Fruit fly (Drosophila melanogaster) whole organism, wandering third instar larva: ENCODE results near the gene ImpE1.

Experiments used
- CG9705 ChIP-seq: fragments of 200-800 bp; sonication (Bioruptor generic); optimal IDR thresholded peaks from 2 replicates; lab custom pipeline; 2018; ENCODE audit warnings: missing biosample characterization, mild to moderate bottlenecking, missing genetic modification characterization
- CrebA ChIP-seq: fragments of 200-800 bp; sonication (Bioruptor generic); optimal IDR thresholded peaks from 2 replicates; lab custom pipeline; 2016; ENCODE audit warnings: missing biosample characterization, mild to moderate bottlenecking, missing genetic modification characterization, borderline replicate concordance
- Dif ChIP-seq: fragments of 200-275, 200-300 bp; sonication (Bioruptor generic); optimal IDR thresholded peaks from 2 replicates; lab custom pipeline; 2018; ENCODE audit warnings: missing biosample characterization, missing genetic modification characterization; ENCODE audit not compliant: partially characterized antibody
- Hnf4 ChIP-seq: fragments of 200-800 bp; sonication (Bioruptor generic); optimal IDR thresholded peaks from 2 replicates; lab custom pipeline; 2016; ENCODE audit warnings: missing biosample characterization, mild to moderate bottlenecking, missing genetic modification characterization
- Hr78 ChIP-seq: fragments of >200 bp; optimal IDR thresholded peaks from 2 replicates; lab custom pipeline; 2017; ENCODE audit warnings: missing biosample characterization, missing genetic modification characterization
- Hr83 ChIP-seq: fragments of 200-300 bp; sonication (Bioruptor generic); optimal IDR thresholded peaks from 2 replicates; lab custom pipeline; 2016; ENCODE audit warnings: missing biosample characterization, mild to moderate bottlenecking, missing genetic modification characterization, moderate library complexity; ENCODE audit not compliant: poor library complexity, severe bottlenecking
- Jra ChIP-seq: sonication (Bioruptor generic); optimal IDR thresholded peaks from 2 replicates; lab custom pipeline; 2016; ENCODE audit warnings: missing biosample characterization, missing genetic modification characterization
- Mio ChIP-seq: sonication (Bioruptor generic); optimal IDR thresholded peaks from 2 replicates; lab custom pipeline; 2016; ENCODE audit warnings: missing biosample characterization, missing genetic modification characterization
- Myc ChIP-seq: fragments of >200 bp; optimal IDR thresholded peaks from 2 replicates; lab custom pipeline; 2017
- Rel ChIP-seq, 2 experiments: fragments of 200-800 bp; sonication (Bioruptor generic) in 1 of 2; optimal IDR thresholded peaks; 2 replicates in 1 of 2; 3 replicates in 1 of 2; lab custom pipeline; 2016 to 2019; ENCODE audit warnings: mild to moderate bottlenecking in 2 of 2, missing biosample characterization in 2 of 2, missing genetic modification characterization in 2 of 2, moderate library complexity in 1 of 2
- Sp1 ChIP-seq: fragments of 200-800 bp; sonication (Bioruptor generic); optimal IDR thresholded peaks from 3 replicates; lab custom pipeline; 2019; ENCODE audit warnings: missing biosample characterization, mild to moderate bottlenecking, missing genetic modification characterization, moderate library complexity
- Vsx2 ChIP-seq: fragments of 200-300, 225-300 bp; sonication (Bioruptor generic); optimal IDR thresholded peaks from 2 replicates; lab custom pipeline; 2018; ENCODE audit warnings: missing biosample characterization, missing genetic modification characterization; ENCODE audit not compliant: partially characterized antibody
- br ChIP-seq: fragments of 200-800 bp; sonication (Bioruptor generic); optimal IDR thresholded peaks from 2 replicates; lab custom pipeline; 2016; ENCODE audit warnings: missing biosample characterization, missing genetic modification characterization
- brk ChIP-seq: fragments of 200-800 bp; sonication (Bioruptor generic); optimal IDR thresholded peaks from 2 replicates; lab custom pipeline; 2016; ENCODE audit warnings: missing biosample characterization, mild to moderate bottlenecking, missing genetic modification characterization
- dl ChIP-seq, 2 experiments: fragments of 175-275, 200-275 bp in 1 of 2; fragments of 200-275 bp in 1 of 2; sonication (Bioruptor generic); optimal IDR thresholded peaks; lab custom pipeline; 2018; ENCODE audit warnings: mild to moderate bottlenecking in 2 of 2, missing biosample characterization in 2 of 2, missing genetic modification characterization in 2 of 2, moderate library complexity in 2 of 2; ENCODE audit not compliant: partially characterized antibody in 2 of 2, insufficient read depth in 1 of 2
- ey ChIP-seq: fragments of 200-800 bp; sonication (Bioruptor generic); optimal IDR thresholded peaks from 2 replicates; lab custom pipeline; 2016; ENCODE audit warnings: missing biosample characterization, missing genetic modification characterization
- fru ChIP-seq: fragments of 200-800 bp; sonication (Bioruptor generic); optimal IDR thresholded peaks from 3 replicates; lab custom pipeline; 2016; ENCODE audit warnings: missing biosample characterization, mild to moderate bottlenecking, missing genetic modification characterization
- jim ChIP-seq: fragments of 175-275, 200-325 bp; sonication (Bioruptor generic); optimal IDR thresholded peaks from 2 replicates; lab custom pipeline; 2016; ENCODE audit warnings: missing biosample characterization, mild to moderate bottlenecking, missing genetic modification characterization
- lola ChIP-seq: fragments of >200 bp; optimal IDR thresholded peaks from 2 replicates; lab custom pipeline; 2017; ENCODE audit warnings: missing biosample characterization, missing genetic modification characterization
- pan ChIP-seq: fragments of >200 bp; optimal IDR thresholded peaks from 2 replicates; lab custom pipeline; 2017
- psq ChIP-seq: fragments of 200-800 bp; sonication (Bioruptor generic); optimal IDR thresholded peaks from 3 replicates; lab custom pipeline; 2017; ENCODE audit warnings: missing biosample characterization, mild to moderate bottlenecking, missing genetic modification characterization, moderate library complexity
- rgr ChIP-seq: fragments of 200-800 bp; sonication (Bioruptor generic); optimal IDR thresholded peaks from 3 replicates; lab custom pipeline; 2016; ENCODE audit warnings: missing biosample characterization, mild to moderate bottlenecking, missing genetic modification characterization
- sage ChIP-seq: fragments of 200-800 bp; sonication (Bioruptor generic); optimal IDR thresholded peaks from 2 replicates; lab custom pipeline; 2016; ENCODE audit warnings: missing biosample characterization, mild to moderate bottlenecking, missing genetic modification characterization
- sv ChIP-seq: fragments of 200-800 bp; sonication (Bioruptor generic); optimal IDR thresholded peaks from 3 replicates; lab custom pipeline; 2016; ENCODE audit warnings: missing biosample characterization, missing genetic modification characterization
- tai ChIP-seq: sonication (Bioruptor generic); optimal IDR thresholded peaks from 2 replicates; lab custom pipeline; 2016; ENCODE audit warnings: missing biosample characterization, missing genetic modification characterization
- usp ChIP-seq: fragments of >200 bp; optimal IDR thresholded peaks from 2 replicates; lab custom pipeline; 2017; ENCODE audit warnings: missing biosample characterization, missing genetic modification characterization

The ImpE1 gene

DNA sequence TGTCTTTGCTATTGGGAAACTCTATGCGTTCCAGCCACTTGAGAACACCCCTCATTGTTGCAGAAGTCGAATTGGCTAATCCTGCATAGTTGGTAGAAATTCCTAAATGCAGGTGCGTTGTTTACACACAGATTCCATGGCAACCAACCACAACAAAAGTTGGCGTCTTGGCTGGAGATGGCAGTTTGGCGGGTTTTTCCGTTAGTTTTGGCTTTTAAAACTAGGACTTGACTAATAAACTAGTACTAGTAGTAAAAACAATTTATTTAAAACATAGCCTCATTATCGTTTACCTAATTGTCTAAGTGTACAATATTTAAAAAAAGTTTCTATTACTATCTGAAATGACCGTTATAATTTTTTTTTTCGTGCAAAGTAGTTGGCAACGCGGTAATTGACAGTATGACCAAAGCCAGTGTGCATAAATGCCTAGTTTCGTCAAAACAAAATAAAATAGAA lies 39.3 kb downstream of the ImpE1 start, which contains the start of gene Exo70:
Gene Exo70, plus strand, starts transcription at position 413 of the 459 bp plus-strand sequence.
- TF ChIP-seq tai (GFP tag; lab: Kevin White, UChicago): no peak
- no peak for TF ChIP-seq Sp1 (GFP tag; lab: Kevin White, UChicago)
- TF ChIP-seq Myc: peak; percentile 76

- TF ChIP-seq br (GFP tag; lab: Kevin White, UChicago): no peak
- no peak for TF ChIP-seq Vsx2 (GFP tag; lab: Kevin White, UChicago)
- no peak for TF ChIP-seq brk (GFP tag; lab: Kevin White, UChicago)
- TF ChIP-seq jim (GFP tag; lab: Kevin White, UChicago): no peak
- TF ChIP-seq Myc: no peak
- TF ChIP-seq psq (GFP tag; lab: Kevin White, UChicago): no peak
- TF ChIP-seq, all 38 proteins: peak for 0
These were observed 40.5 kb downstream of the ImpE1 start, which contains the start of the genes Oseg1 and mtrm for dm6 chr3L:8412725-8413124. Gene Oseg1, minus strand, starts transcription at chr3L:8412825. Gene mtrm, plus strand, starts transcription at chr3L:8413012.

- peak; percentile 10 for TF ChIP-seq br (GFP tag; lab: Kevin White, UChicago)
- peak; percentile 40 for TF ChIP-seq ey (GFP tag; lab: Kevin White, UChicago)
- peak; percentile 33 for TF ChIP-seq fru (GFP tag; lab: Kevin White, UChicago)
- no peak for TF ChIP-seq Jra (GFP tag; lab: Kevin White, UChicago)
These were observed 46.8 kb downstream of the ImpE1 start for dm6 chr3L:8418984-8419383.

DNA sequence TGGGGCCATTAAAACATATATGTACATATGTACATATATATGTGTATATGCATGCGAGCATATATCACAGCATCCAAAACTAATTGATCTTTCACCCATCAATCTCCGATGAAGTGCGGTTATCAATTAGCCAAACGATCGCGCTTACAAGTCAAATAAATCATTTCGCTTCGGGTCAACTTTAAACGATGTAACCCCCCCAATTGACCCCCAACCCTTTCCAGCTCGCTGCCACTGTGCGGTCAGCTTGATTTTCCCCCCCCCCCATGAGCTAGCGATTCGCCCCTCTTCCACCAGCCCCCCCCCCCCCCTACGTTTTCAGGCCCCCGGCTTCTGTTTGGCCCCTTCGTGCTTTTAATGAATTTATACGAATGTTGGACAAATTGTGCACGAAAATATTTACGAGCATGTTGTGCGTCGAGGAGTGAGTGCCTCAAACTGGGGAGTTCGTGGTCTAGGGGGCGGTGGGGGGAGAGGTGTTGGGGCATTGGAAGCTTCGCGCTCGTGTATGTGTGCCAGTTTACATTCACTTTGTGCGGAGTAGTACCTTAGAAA lies 47.5 kb downstream of the ImpE1 start:
- TF ChIP-seq Mio (GFP tag; lab: Kevin White, UChicago) (no peak), Jra (GFP tag; lab: Kevin White, UChicago) (no peak), lola (GFP tag; lab: Kevin White, UChicago) (no peak), Hr83 (GFP tag; lab: Kevin White, UChicago) (no peak), Rel (GFP tag; optimal IDR thresholded peaks at IDR 0.05; lab: Kevin White, UChicago) (no peak), Rel (tag; optimal IDR thresholded peaks at IDR 0.05; lab: Kevin White, UChicago) (no peak), sv (no peak), Sp1 (GFP tag; lab: Kevin White, UChicago) (no peak)

DNA sequence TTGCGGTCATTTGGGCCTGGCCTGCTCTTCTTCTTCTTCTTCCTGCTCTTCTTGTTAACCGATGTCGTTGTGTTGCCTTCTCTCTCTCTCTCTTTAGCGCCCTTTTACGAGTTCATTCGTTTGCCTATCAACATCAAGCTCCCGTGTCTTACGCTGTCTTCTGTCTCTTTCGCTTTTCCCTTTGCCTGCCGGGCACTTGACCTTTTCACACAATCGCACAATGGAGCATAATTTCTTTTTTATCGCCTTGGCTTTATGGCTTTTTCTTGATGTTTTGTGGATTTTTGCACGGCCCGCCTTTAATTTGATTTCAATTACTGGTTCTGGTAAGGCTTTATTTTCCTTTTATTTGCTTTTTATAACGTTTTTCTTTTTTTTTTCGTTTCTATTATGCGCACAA lies 49.2 kb downstream of the ImpE1 start:
- TF ChIP-seq usp (no peak), CG9705 (GFP tag; lab: Kevin White, UChicago) (no peak), tai (GFP tag; lab: Kevin White, UChicago) (no peak), Hnf4 (GFP tag; lab: Kevin White, UChicago) (no peak), dl (GFP tag; optimal IDR thresholded peaks at IDR 0.05; lab: Kevin White, UChicago; ENCODE audit: insufficient read depth in 1 of 2, partially characterized antibody in 2 of 2) (no peak), lola (GFP tag; lab: Kevin White, UChicago) (no peak), pan (lab: Kevin White, UChicago) (no peak), CrebA (GFP tag; lab: Kevin White, UChicago) (no peak), sage (no peak)

DNA sequence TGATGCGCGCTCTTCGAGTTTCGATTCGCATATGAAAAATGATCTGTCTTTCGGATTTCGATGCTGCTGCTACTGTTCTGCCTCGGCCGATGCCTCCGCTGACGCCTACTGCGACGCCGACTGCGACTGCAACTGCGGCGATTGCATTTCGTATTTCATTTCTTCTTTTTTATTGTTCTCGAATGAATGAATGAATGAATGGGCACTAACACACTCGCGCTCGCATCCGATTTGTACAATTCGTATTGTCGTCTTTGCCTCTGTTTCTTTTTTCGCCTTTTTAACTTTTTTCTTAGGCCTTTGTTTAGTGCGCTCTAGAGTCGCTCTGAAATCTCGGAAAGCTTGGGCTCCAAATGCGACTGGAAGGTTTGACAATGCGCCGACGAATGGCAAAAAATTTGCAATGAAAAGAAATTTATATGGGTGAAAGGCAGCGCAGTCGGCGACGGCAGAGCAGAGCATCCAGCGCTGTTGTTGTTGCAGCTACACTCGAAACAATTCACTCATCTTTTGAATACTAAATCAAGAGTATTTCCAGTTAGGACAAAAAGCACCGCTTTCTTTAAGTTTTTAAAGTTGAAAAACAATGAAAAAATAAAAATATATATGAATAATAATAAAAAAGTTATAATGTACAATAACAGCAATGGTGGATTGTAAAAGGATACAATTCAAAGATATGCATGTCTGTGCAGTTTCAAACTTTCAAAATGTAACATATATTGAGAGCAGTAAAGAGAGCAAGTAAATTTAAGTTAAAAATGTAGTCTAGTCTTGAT lies 49.8 kb downstream of the ImpE1 start, which contains the start of gene CG32354:
Gene CG32354, minus strand, starts transcription at position 398 of the 779 bp plus-strand sequence.
- TF ChIP-seq ey (GFP tag; lab: Kevin White, UChicago): no peak
- no peak for TF ChIP-seq Hnf4 (GFP tag; lab: Kevin White, UChicago)
- no peak for TF ChIP-seq Dif (GFP tag; lab: Kevin White, UChicago)
- no peak for TF ChIP-seq usp
- TF ChIP-seq jim (GFP tag; lab: Kevin White, UChicago): no peak
- TF ChIP-seq br (GFP tag; lab: Kevin White, UChicago): no peak
- TF ChIP-seq rgr (GFP tag; lab: Kevin White, UChicago): no peak
- no peak for TF ChIP-seq Hr78 (GFP tag; lab: Kevin White, UChicago)
- no peak for TF ChIP-seq Myc
- TF ChIP-seq tai (GFP tag; lab: Kevin White, UChicago): no peak
